Fruit fly (Drosophila melanogaster) whole organism, embryonic: ENCODE results near the gene CG31807.

Experiments used
- CG10267 ChIP-seq: fragments of 200-800 bp; sonication (Bioruptor generic); optimal IDR thresholded peaks from 2 replicates; lab custom pipeline; 2018; ENCODE audit warnings: missing biosample characterization, mild to moderate bottlenecking, missing genetic modification characterization, moderate library complexity
- CG10321 ChIP-seq: fragments of 200-800 bp; sonication (Bioruptor generic); IDR thresholded peaks from 2 replicates; pipeline ENCODE4 v1.3.6; 2022; ENCODE audit warnings: missing biosample characterization, missing genetic modification characterization
- CG1647 ChIP-seq: fragments of 200-800 bp; sonication (Bioruptor generic); optimal IDR thresholded peaks from 3 replicates; lab custom pipeline; 2016; ENCODE audit warnings: missing biosample characterization, missing genetic modification characterization
- CG31388 ChIP-seq: fragments of 200-800 bp; sonication (Bioruptor generic); optimal IDR thresholded peaks from 2 replicates; lab custom pipeline; 2016; ENCODE audit warnings: missing biosample characterization, missing genetic modification characterization
- CG8281 ChIP-seq: fragments of 200-800 bp; sonication (Bioruptor generic); optimal IDR thresholded peaks from 2 replicates; lab custom pipeline; 2018; ENCODE audit warnings: missing biosample characterization, mild to moderate bottlenecking, missing genetic modification characterization, moderate library complexity
- Dip2 ChIP-seq: fragments of 200-800 bp; sonication (Bioruptor generic); IDR thresholded peaks from 2 replicates; pipeline ENCODE4 v1.3.6; 2022; ENCODE audit warnings: missing biosample characterization, missing genetic modification characterization
- Dp ChIP-seq: fragments of 200-800 bp; sonication (Bioruptor generic); optimal IDR thresholded peaks from 2 replicates; lab custom pipeline; 2018; ENCODE audit warnings: missing biosample characterization, mild to moderate bottlenecking, missing genetic modification characterization, moderate library complexity
- Lim3 ChIP-seq: fragments of 200-800 bp; sonication (Bioruptor generic); IDR thresholded peaks from 2 replicates; pipeline ENCODE4 v1.3.6; 2022; ENCODE audit warnings: missing biosample characterization, missing genetic modification characterization
- bigmax ChIP-seq: fragments of 200-800 bp; sonication (Bioruptor generic); optimal IDR thresholded peaks from 2 replicates; lab custom pipeline; 2018; ENCODE audit warnings: missing biosample characterization, mild to moderate bottlenecking, missing genetic modification characterization
- chm ChIP-seq: fragments of 200-800 bp; sonication (Bioruptor generic); IDR thresholded peaks from 2 replicates; pipeline ENCODE4 v1.3.6; 2022; ENCODE audit warnings: missing biosample characterization, missing genetic modification characterization
- crol ChIP-seq: fragments of 200-800 bp; sonication (Bioruptor generic); IDR thresholded peaks from 2 replicates; pipeline ENCODE4 v1.3.6; 2022; ENCODE audit warnings: missing biosample characterization, missing genetic modification characterization
- emc ChIP-seq: fragments of 200-800 bp; sonication (Bioruptor generic); optimal IDR thresholded peaks from 2 replicates; lab custom pipeline; 2016; ENCODE audit warnings: missing biosample characterization, missing genetic modification characterization
- kah ChIP-seq: fragments of 200-800 bp; sonication (Bioruptor generic); optimal IDR thresholded peaks from 2 replicates; lab custom pipeline; 2018; ENCODE audit warnings: missing biosample characterization, mild to moderate bottlenecking, missing genetic modification characterization
- tin ChIP-seq: fragments of 200-800 bp; sonication (Bioruptor generic); optimal IDR thresholded peaks from 3 replicates; lab custom pipeline; 2016; ENCODE audit warnings: missing biosample characterization, missing genetic modification characterization

- TF ChIP-seq emc (GFP tag; lab: Kevin White, UChicago) (no peak), CG10321 (no peak), CG10267 (no peak), tin (no peak), CG31388 (no peak), Dp (no peak), Lim3 (GFP tag; lab: Robert Waterston, UW) (no peak), bigmax (GFP tag; lab: Kevin White, UChicago) (no peak), Dip2 (no peak), CG1647 (GFP tag; lab: Kevin White, UChicago) (no peak), chm (GFP tag; lab: Robert Waterston, UW) (no peak), crol (GFP tag; lab: Robert Waterston, UW) (no peak), kah (GFP tag; lab: Kevin White, UChicago) (no peak), CG8281 (tag; lab: Kevin White, UChicago) (no peak)
These were observed 28.1 kb upstream of the CG31807 start for dm6 chr2L:16711891-16712290.
